Fruit fly (Drosophila melanogaster) whole organism, embryonic: ENCODE results near the gene CG12594.

Experiments used
- Ada2b ChIP-seq: fragments of 200-800 bp; sonication (Bioruptor generic); IDR thresholded peaks from 2 replicates; pipeline ENCODE4 v1.3.6; 2022; ENCODE audit warnings: missing biosample characterization, missing genetic modification characterization
- Atf6 ChIP-seq: fragments of 200-800 bp; sonication (Bioruptor generic); IDR thresholded peaks from 2 replicates; pipeline ENCODE4 v1.3.6; 2022; ENCODE audit warnings: missing biosample characterization, missing genetic modification characterization
- Bteb2 ChIP-seq: fragments of 200-800 bp; sonication (Bioruptor generic); optimal IDR thresholded peaks from 2 replicates; lab custom pipeline; 2016; ENCODE audit warnings: missing biosample characterization, missing genetic modification characterization
- CG10147 ChIP-seq: fragments of 200-800 bp; sonication (Bioruptor generic); optimal IDR thresholded peaks from 2 replicates; lab custom pipeline; 2019; ENCODE audit warnings: missing biosample characterization, mild to moderate bottlenecking, missing genetic modification characterization, moderate library complexity
- CG10321 ChIP-seq: fragments of 200-800 bp; sonication (Bioruptor generic); IDR thresholded peaks from 2 replicates; pipeline ENCODE4 v1.3.6; 2022; ENCODE audit warnings: missing biosample characterization, missing genetic modification characterization
- CG11398 ChIP-seq: fragments of 200-800 bp; sonication (Bioruptor generic); optimal IDR thresholded peaks from 2 replicates; lab custom pipeline; 2016; ENCODE audit warnings: missing biosample characterization, missing genetic modification characterization
- CG11504 ChIP-seq: fragments of 200-800 bp; sonication (Bioruptor generic); optimal IDR thresholded peaks from 3 replicates; lab custom pipeline; 2019; ENCODE audit warnings: missing biosample characterization, mild to moderate bottlenecking, missing genetic modification characterization, moderate library complexity
- CG12071 ChIP-seq: fragments of 200-800 bp; sonication (Bioruptor generic); optimal IDR thresholded peaks from 3 replicates; lab custom pipeline; 2018; ENCODE audit warnings: missing biosample characterization, mild to moderate bottlenecking, missing genetic modification characterization
- CG12299 ChIP-seq: fragments of 200-800 bp; sonication (Bioruptor generic); optimal IDR thresholded peaks from 2 replicates; lab custom pipeline; 2018; ENCODE audit warnings: missing biosample characterization, mild to moderate bottlenecking, missing genetic modification characterization
- CG12391 ChIP-seq: fragments of 200-800 bp; sonication (Bioruptor generic); optimal IDR thresholded peaks from 3 replicates; lab custom pipeline; 2018; ENCODE audit warnings: missing biosample characterization, mild to moderate bottlenecking, missing genetic modification characterization, moderate library complexity
- CG16813 ChIP-seq: fragments of 200-800 bp; sonication (Bioruptor generic); IDR thresholded peaks from 3 replicates; pipeline ENCODE4 v1.3.6; 2022; ENCODE audit warnings: missing biosample characterization, missing genetic modification characterization; ENCODE audit not compliant: partially characterized antibody
- CG1832 ChIP-seq: fragments of 200-800 bp; sonication (Bioruptor generic); optimal IDR thresholded peaks from 2 replicates; lab custom pipeline; 2017; ENCODE audit warnings: missing biosample characterization, mild to moderate bottlenecking, missing genetic modification characterization, inconsistent platforms
- CG18619 ChIP-seq: fragments of 200-800 bp; sonication (Bioruptor generic); optimal IDR thresholded peaks from 3 replicates; lab custom pipeline; 2017; ENCODE audit warnings: missing biosample characterization, mild to moderate bottlenecking, missing genetic modification characterization
- CG2129 ChIP-seq: fragments of 200-800 bp; sonication (Bioruptor generic); IDR thresholded peaks from 2 replicates; pipeline ENCODE4 v1.3.6; 2022; ENCODE audit warnings: missing biosample characterization, missing genetic modification characterization; ENCODE audit not compliant: partially characterized antibody
- CG31388 ChIP-seq: fragments of 200-800 bp; sonication (Bioruptor generic); optimal IDR thresholded peaks from 2 replicates; lab custom pipeline; 2016; ENCODE audit warnings: missing biosample characterization, missing genetic modification characterization
- CG33213 ChIP-seq: fragments of 200-800 bp; sonication (Bioruptor generic); optimal IDR thresholded peaks from 3 replicates; lab custom pipeline; 2016; ENCODE audit warnings: missing biosample characterization, missing genetic modification characterization
- CG6272 ChIP-seq: fragments of 200-800 bp; sonication (Bioruptor generic); IDR thresholded peaks from 2 replicates; pipeline ENCODE4 v1.3.6; 2022; ENCODE audit warnings: missing biosample characterization, missing genetic modification characterization
- CG6791 ChIP-seq: fragments of 200-800 bp; sonication (Bioruptor generic); IDR thresholded peaks from 3 replicates; pipeline ENCODE4 v1.3.6; 2022; ENCODE audit warnings: missing biosample characterization, missing genetic modification characterization; ENCODE audit not compliant: partially characterized antibody
- CG7745 ChIP-seq: fragments of 200-800 bp; sonication (Bioruptor generic); optimal IDR thresholded peaks from 2 replicates; lab custom pipeline; 2018; ENCODE audit warnings: missing biosample characterization, mild to moderate bottlenecking, missing genetic modification characterization, moderate library complexity
- CG8388 ChIP-seq: fragments of 200-800 bp; sonication (Bioruptor generic); optimal IDR thresholded peaks from 2 replicates; lab custom pipeline; 2019; ENCODE audit warnings: missing biosample characterization, mild to moderate bottlenecking, missing genetic modification characterization, moderate library complexity
- CHES-1-like ChIP-seq: fragments of 200-800 bp; sonication (Bioruptor generic); optimal IDR thresholded peaks from 2 replicates; lab custom pipeline; 2016; ENCODE audit warnings: missing biosample characterization, missing genetic modification characterization
- CoRest ChIP-seq: fragments of 200-800 bp; sonication (Bioruptor generic); optimal IDR thresholded peaks from 3 replicates; lab custom pipeline; 2018; ENCODE audit warnings: missing biosample characterization, mild to moderate bottlenecking, missing genetic modification characterization, moderate library complexity
- CrebB ChIP-seq: fragments of 200-800 bp; sonication (Bioruptor generic); optimal IDR thresholded peaks from 3 replicates; lab custom pipeline; 2018; ENCODE audit warnings: missing biosample characterization, mild to moderate bottlenecking, missing genetic modification characterization
- D19A ChIP-seq: fragments of 200-800 bp; optimal IDR thresholded peaks from 3 replicates; lab custom pipeline; 2019; ENCODE audit warnings: missing biosample characterization, mild to moderate bottlenecking, missing genetic modification characterization, moderate library complexity
- Doc2 ChIP-seq: fragments of 200-800 bp; sonication (Bioruptor generic); IDR thresholded peaks from 2 replicates; pipeline ENCODE4 v1.3.6; 2022; ENCODE audit warnings: missing biosample characterization, missing genetic modification characterization
- Fer2 ChIP-seq: fragments of 200-800 bp; sonication (Bioruptor generic); optimal IDR thresholded peaks from 2 replicates; lab custom pipeline; 2018; ENCODE audit warnings: missing biosample characterization, mild to moderate bottlenecking, missing genetic modification characterization, moderate library complexity
- Fer3 ChIP-seq: fragments of 200-800 bp; sonication (Bioruptor generic); optimal IDR thresholded peaks from 2 replicates; lab custom pipeline; 2018; ENCODE audit warnings: missing biosample characterization, mild to moderate bottlenecking, missing genetic modification characterization, moderate library complexity
- HLH4C ChIP-seq: fragments of 200-800 bp; sonication (Bioruptor generic); IDR thresholded peaks from 3 replicates; pipeline ENCODE4 v1.3.6; 2022; ENCODE audit warnings: missing biosample characterization, missing genetic modification characterization; ENCODE audit not compliant: partially characterized antibody
- Hey ChIP-seq: fragments of 200-800 bp; sonication (Bioruptor generic); optimal IDR thresholded peaks from 3 replicates; lab custom pipeline; 2018; ENCODE audit warnings: missing biosample characterization, mild to moderate bottlenecking, missing genetic modification characterization
- Mad ChIP-seq: fragments of 200-800 bp; sonication (Bioruptor generic); optimal IDR thresholded peaks from 2 replicates; lab custom pipeline; 2016; ENCODE audit warnings: missing biosample characterization, missing genetic modification characterization
- Nf-YB ChIP-seq: fragments of 200-800 bp; sonication (Bioruptor generic); optimal IDR thresholded peaks from 3 replicates; lab custom pipeline; 2019; ENCODE audit warnings: missing biosample characterization, mild to moderate bottlenecking, missing genetic modification characterization, moderate library complexity
- Nf-YC ChIP-seq: fragments of 200-800 bp; optimal IDR thresholded peaks from 3 replicates; lab custom pipeline; 2019; ENCODE audit warnings: missing biosample characterization, mild to moderate bottlenecking, missing genetic modification characterization, moderate library complexity
- Optix ChIP-seq: fragments of 200-800 bp; sonication (Bioruptor generic); IDR thresholded peaks from 3 replicates; pipeline ENCODE4 v1.3.6; 2022; ENCODE audit warnings: missing biosample characterization, missing genetic modification characterization
- bowl ChIP-seq: fragments of 200-800 bp; sonication (Bioruptor generic); IDR thresholded peaks from 2 replicates; pipeline ENCODE4 v1.3.6; 2022; ENCODE audit warnings: missing biosample characterization, missing genetic modification characterization
- ewg ChIP-seq: fragments of 200-800 bp; sonication (Bioruptor generic); optimal IDR thresholded peaks from 3 replicates; lab custom pipeline; 2017; ENCODE audit warnings: mild to moderate bottlenecking, missing biosample characterization, missing genetic modification reagents, missing genetic modification characterization
- fu2 ChIP-seq: fragments of 200-800 bp; sonication (Bioruptor generic); optimal IDR thresholded peaks from 2 replicates; lab custom pipeline; 2016; ENCODE audit warnings: missing biosample characterization, missing genetic modification characterization
- gcm ChIP-seq: fragments of 200-800 bp; sonication (Bioruptor generic); optimal IDR thresholded peaks from 2 replicates; lab custom pipeline; 2019; ENCODE audit warnings: missing biosample characterization, mild to moderate bottlenecking, missing genetic modification characterization, moderate library complexity
- gsb ChIP-seq: fragments of 200-800 bp; sonication (Bioruptor generic); IDR thresholded peaks from 2 replicates; pipeline ENCODE4 v1.3.6; 2022; ENCODE audit warnings: missing biosample characterization, missing genetic modification characterization
- h ChIP-seq: fragments of >200 bp; optimal IDR thresholded peaks from 2 replicates; lab custom pipeline; 2017
- insv ChIP-seq, 2 experiments: fragments of 200-800 bp; sonication (Bioruptor generic); optimal IDR thresholded peaks; 3 replicates each; lab custom pipeline; 2016 to 2018; ENCODE audit warnings: missing biosample characterization in 2 of 2, missing genetic modification characterization in 2 of 2
- jing ChIP-seq: fragments of 200-800 bp; sonication (Bioruptor generic); optimal IDR thresholded peaks from 2 replicates; lab custom pipeline; 2018; ENCODE audit warnings: missing biosample characterization, mild to moderate bottlenecking, missing genetic modification characterization
- kah ChIP-seq: fragments of 200-800 bp; sonication (Bioruptor generic); optimal IDR thresholded peaks from 2 replicates; lab custom pipeline; 2018; ENCODE audit warnings: missing biosample characterization, mild to moderate bottlenecking, missing genetic modification characterization
- nerfin-1 ChIP-seq: fragments of 200-800 bp; sonication (Bioruptor generic); optimal IDR thresholded peaks from 3 replicates; lab custom pipeline; 2019; ENCODE audit warnings: missing biosample characterization, mild to moderate bottlenecking, missing genetic modification characterization, moderate library complexity
- pan ChIP-seq, 4 experiments: fragments of >200 bp in 3 of 4; fragments of 200-800 bp in 1 of 4; sonication (Bioruptor generic) in 1 of 4; optimal IDR thresholded peaks in 3 of 4; IDR thresholded peaks in 1 of 4; 2 replicates each; pipeline versions ENCODE4 v1.3.6 to Lab custom; 2017 to 2022; ENCODE audit warnings: missing biosample characterization in 2 of 4, missing genetic modification characterization in 2 of 4, mixed read lengths in 1 of 4
- run ChIP-seq: fragments of 200-800 bp; sonication (Bioruptor generic); optimal IDR thresholded peaks from 3 replicates; lab custom pipeline; 2018; ENCODE audit warnings: missing biosample characterization, mild to moderate bottlenecking, missing genetic modification characterization
- unc-4 ChIP-seq: fragments of 200-800 bp; sonication (Bioruptor generic); IDR thresholded peaks from 2 replicates; pipeline ENCODE4 v1.3.6; 2022; ENCODE audit warnings: missing biosample characterization, missing genetic modification characterization; ENCODE audit not compliant: partially characterized antibody
- vfl ChIP-seq: fragments of 200-800 bp; sonication (Bioruptor generic); optimal IDR thresholded peaks from 2 replicates; lab custom pipeline; 2016; ENCODE audit warnings: missing biosample characterization, missing genetic modification characterization

Gene CG12594

DNA sequence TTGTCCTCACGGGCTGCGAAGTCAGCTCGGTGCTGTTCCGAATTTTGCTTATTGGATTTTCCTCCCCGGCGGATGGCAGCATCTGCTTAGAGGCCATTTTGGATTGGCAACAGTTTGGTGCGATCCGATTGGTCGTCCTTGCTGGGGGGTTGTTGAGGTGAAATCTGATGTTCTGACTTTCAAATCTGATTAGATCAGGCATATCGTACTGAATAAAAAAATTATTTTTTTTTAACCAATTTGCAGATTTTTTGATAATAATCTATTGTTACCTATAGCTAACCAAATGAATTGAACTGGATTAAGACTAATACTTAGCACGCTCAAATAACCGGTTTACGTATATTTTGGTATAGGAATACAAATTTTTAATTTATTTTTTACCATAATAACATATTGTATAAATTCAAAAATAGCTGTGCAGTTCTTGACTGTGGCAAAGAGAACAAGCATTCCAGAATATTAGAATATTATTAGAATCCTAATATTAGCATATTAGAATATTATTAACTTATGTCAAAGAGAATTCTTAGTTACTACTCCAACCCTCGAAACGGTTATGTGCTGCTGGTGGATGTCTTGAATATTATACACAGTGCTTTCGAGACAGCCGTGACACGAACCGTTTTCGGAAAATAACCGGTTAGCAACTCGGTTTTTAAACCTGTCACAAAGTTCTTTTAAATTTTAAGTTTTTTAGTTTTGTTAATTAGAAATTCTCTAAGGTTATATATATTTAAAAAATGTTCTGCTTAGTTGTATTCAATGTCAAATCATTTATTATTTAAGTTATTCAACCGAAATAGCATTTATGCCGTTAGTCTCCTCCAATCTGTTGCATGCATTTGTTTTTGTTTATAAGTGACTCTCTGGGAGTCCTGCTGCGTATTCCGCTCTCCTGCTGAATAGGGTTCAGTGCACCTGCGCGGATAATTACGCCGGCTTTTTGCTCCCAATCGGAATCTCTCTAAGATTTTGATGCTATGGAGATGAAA is 26.9 kb upstream of the CG12594 start, which contains the start of gene Fer3 (continued):
- TF ChIP-seq Mad (GFP tag; lab: Kevin White, UChicago), result no peak
- TF ChIP-seq Nf-YB, result peak; percentile 92
- TF ChIP-seq CG11504, result peak; percentile 31
- no peak for TF ChIP-seq pan (optimal IDR thresholded peaks at IDR 0.05; lab: Kevin White, UChicago)
- no peak for TF ChIP-seq pan (GFP tag; optimal IDR thresholded peaks at IDR 0.05 in 1 of 2, IDR thresholded peaks at IDR 0.05 in 1 of 2)
- peak; percentile 40 for TF ChIP-seq nerfin-1 (tag; lab: Kevin White, UChicago)
- TF ChIP-seq CG31388, result no peak
- TF ChIP-seq D19A (tag; lab: Kevin White, UChicago), result no peak
- TF ChIP-seq CG33213 (GFP tag; lab: Kevin White, UChicago), result no peak
- no peak for TF ChIP-seq CG1832 (GFP tag; lab: Kevin White, UChicago)
- TF ChIP-seq h (lab: Kevin White, UChicago), result no peak
- no peak for TF ChIP-seq unc-4 (GFP tag; lab: Robert Waterston, UW)
- no peak for TF ChIP-seq jing (GFP tag; lab: Kevin White, UChicago)
- TF ChIP-seq Fer3 (tag; lab: Kevin White, UChicago), result no peak
- peak; percentile 39 for TF ChIP-seq CG12391
- no peak for TF ChIP-seq CG2129
- no peak for TF ChIP-seq CG12071 (GFP tag; lab: Kevin White, UChicago)
- no peak for TF ChIP-seq Hey
- TF ChIP-seq kah, result no peak
- TF ChIP-seq ewg (GFP tag; lab: Kevin White, UChicago), result peak; percentile 40
- TF ChIP-seq Nf-YC (tag; lab: Kevin White, UChicago), result peak; percentile 93
- TF ChIP-seq gcm (GFP tag; lab: Kevin White, UChicago), result no peak
- TF ChIP-seq CG7745 (tag; lab: Kevin White, UChicago), result no peak
- no peak for TF ChIP-seq Optix (GFP tag; lab: Robert Waterston, UW)
- TF ChIP-seq bowl (GFP tag; lab: Robert Waterston, UW), result no peak
- TF ChIP-seq gsb (GFP tag; lab: Robert Waterston, UW), result no peak
- TF ChIP-seq Doc2, result no peak
- TF ChIP-seq CG16813, result no peak
- TF ChIP-seq HLH4C (GFP tag; lab: Robert Waterston, UW), result no peak
- peak; percentile 38; the same call in 1 of the 2 replicates for TF ChIP-seq Atf6 (GFP tag; lab: Robert Waterston, UW)
- no peak for TF ChIP-seq Fer2 (tag; lab: Kevin White, UChicago)
- no peak for TF ChIP-seq CG11398 (GFP tag; lab: Kevin White, UChicago)
- no peak for TF ChIP-seq Bteb2 (GFP tag; lab: Kevin White, UChicago)
- TF ChIP-seq CG10147 (GFP tag; lab: Kevin White, UChicago), result no peak
- TF ChIP-seq CoRest (tag; lab: Kevin White, UChicago), result peak; percentile 5
- TF ChIP-seq CG10321, result no peak
- peak; percentile 71 to 96 for TF ChIP-seq insv (GFP tag; optimal IDR thresholded peaks at IDR 0.05; lab: Kevin White, UChicago)
- TF ChIP-seq CG12299 (tag; lab: Kevin White, UChicago), result no peak
- peak; percentile 36; the same call in 1 of the 3 replicates for TF ChIP-seq CG6791 (GFP tag; lab: Robert Waterston, UW)
- TF ChIP-seq CHES-1-like (GFP tag; lab: Kevin White, UChicago), result no peak
- TF ChIP-seq CG8388, result no peak
- no peak for TF ChIP-seq CG18619
- no peak for TF ChIP-seq CG6272 (GFP tag; lab: Robert Waterston, UW)
- TF ChIP-seq run, result no peak
- no peak for TF ChIP-seq Ada2b (GFP tag; lab: Robert Waterston, UW)
- no peak for TF ChIP-seq fu2 (GFP tag; lab: Kevin White, UChicago)
- no peak for TF ChIP-seq vfl (GFP tag; lab: Kevin White, UChicago)
- TF ChIP-seq CrebB (tag; lab: Kevin White, UChicago), result no peak
